Worm (Caenorhabditis elegans) whole organism, L3 larva: ENCODE data around the gene C16C10.13.

Experiments
- ama-1 ChIP-seq: fragments of 150-350 bp; optimal IDR thresholded peaks from 2 replicates; lab custom pipeline; 2018
- egl-27 ChIP-seq: sonication (generic microtip); optimal IDR thresholded peaks from 4 replicates; lab custom pipeline; 2017; ENCODE audit warnings: missing biosample characterization, missing genetic modification reagents, missing genetic modification characterization
- elt-1 ChIP-seq: fragments of 150-350 bp; optimal IDR thresholded peaks from 2 replicates; lab custom pipeline; 2014; ENCODE audit warnings: missing biosample characterization, missing genetic modification characterization
- elt-3 ChIP-seq, 3 experiments: fragments of 150-350 bp in 1 of 3; sonication (generic microtip) in 2 of 3; optimal IDR thresholded peaks; 2 replicates in 2 of 3; 4 replicates in 1 of 3; lab custom pipeline; 2014 to 2017; ENCODE audit warnings: missing biosample characterization in 3 of 3, missing genetic modification characterization in 3 of 3
- lin-15B ChIP-seq: fragments of 150-350 bp; optimal IDR thresholded peaks from 2 replicates; lab custom pipeline; 2014; ENCODE audit warnings: missing biosample characterization, missing genetic modification characterization
- nfya-1 ChIP-seq: sonication (generic microtip); optimal IDR thresholded peaks from 2 replicates; lab custom pipeline; 2017; ENCODE audit warnings: missing genetic modification characterization, mild to moderate bottlenecking, missing compliant biosample characterization, antibody characterized with exemption, moderate library complexity; ENCODE audit not compliant: insufficient read depth
- nhr-11 ChIP-seq: fragments of 150-350 bp; optimal IDR thresholded peaks from 2 replicates; lab custom pipeline; 2014; ENCODE audit warnings: missing biosample characterization, missing genetic modification characterization
- nhr-237 ChIP-seq: fragments of 150-350 bp; optimal IDR thresholded peaks from 2 replicates; lab custom pipeline; 2014; ENCODE audit warnings: missing biosample characterization, missing genetic modification characterization
- nhr-28 ChIP-seq: fragments of 150-350 bp; optimal IDR thresholded peaks from 2 replicates; lab custom pipeline; 2014; ENCODE audit warnings: missing biosample characterization, missing genetic modification characterization
- snpc-4 ChIP-seq: fragments of 150-350 bp; optimal IDR thresholded peaks from 2 replicates; lab custom pipeline; 2014; ENCODE audit warnings: missing biosample characterization, missing genetic modification characterization

ce11 chrIII:4151548-4152104, 24.6 kb upstream of the C16C10.13 start, which contains the start of the genes wht-3 and har-1:
- TF ChIP-seq nhr-237, result no peak
- TF ChIP-seq nfya-1 (tag; lab: Kevin White, UChicago), result no peak
- TF ChIP-seq nhr-28, result no peak
- TF ChIP-seq ama-1, result no peak
- no peak for TF ChIP-seq nhr-11 (tag; lab: Kevin White, UChicago)
- no peak for TF ChIP-seq lin-15B
- TF ChIP-seq egl-27 (tag; lab: Kevin White, UChicago), result no peak
- TF ChIP-seq snpc-4 (tag; lab: Kevin White, UChicago), result no peak
- no peak for TF ChIP-seq elt-3 (tag; optimal IDR thresholded peaks at IDR 0.05; lab: Kevin White, UChicago)
- no peak for TF ChIP-seq elt-1 (tag; lab: Kevin White, UChicago)
